Worm (Caenorhabditis elegans) whole organism, L1 larva: Measurements from ENCODE around the gene cpt-4.
A peak's percentile ranks its signal among the peaks of the same experiment; 100 is the strongest.

ENCODE experiments used
- C04F5.9 ChIP-seq: sonication (generic microtip); optimal IDR thresholded peaks from 2 replicates; lab custom pipeline; 2016; ENCODE audit warnings: missing genetic modification characterization, missing compliant biosample characterization
- aha-1 ChIP-seq: fragments of 150-350 bp; optimal IDR thresholded peaks from 2 replicates; lab custom pipeline; 2014; ENCODE audit warnings: missing biosample characterization, missing genetic modification characterization
- aly-2 ChIP-seq: fragments of 150-350 bp; optimal IDR thresholded peaks from 2 replicates; lab custom pipeline; 2014; ENCODE audit warnings: missing biosample characterization, missing genetic modification characterization
- blmp-1 ChIP-seq: fragments of 150-350 bp; optimal IDR thresholded peaks from 2 replicates; lab custom pipeline; 2014; ENCODE audit warnings: missing biosample characterization, missing genetic modification characterization
- ceh-8 ChIP-seq: fragments of 200-800 bp; sonication (Bioruptor generic); optimal IDR thresholded peaks from 2 replicates; lab custom pipeline; 2018; ENCODE audit warnings: mild to moderate bottlenecking, missing genetic modification characterization, moderate library complexity, missing compliant biosample characterization
- ceh-82 ChIP-seq, 3 experiments: fragments of 150-350 bp in 1 of 3; sonication (generic microtip) in 2 of 3; optimal IDR thresholded peaks; 2 replicates each; lab custom pipeline; 2014 to 2017; ENCODE audit warnings: missing biosample characterization in 3 of 3, missing genetic modification characterization in 3 of 3
- ceh-88 ChIP-seq: fragments of 200-800 bp; sonication (Bioruptor generic); IDR thresholded peaks from 2 replicates; pipeline ENCODE4 v1.3.6; 2022; ENCODE audit warnings: missing genetic modification characterization, missing compliant biosample characterization
- ces-1 ChIP-seq: fragments of 150-350 bp; optimal IDR thresholded peaks from 2 replicates; lab custom pipeline; 2014; ENCODE audit warnings: missing biosample characterization, missing genetic modification reagents, missing genetic modification characterization
- dsc-1 ChIP-seq: sonication (generic microtip); optimal IDR thresholded peaks from 2 replicates; lab custom pipeline; 2016; ENCODE audit warnings: mild to moderate bottlenecking, missing genetic modification characterization, missing compliant biosample characterization
- egl-13 ChIP-seq: sonication (generic microtip); optimal IDR thresholded peaks from 2 replicates; lab custom pipeline; 2016; ENCODE audit warnings: missing genotype, missing genetic modification reagents, missing genetic modification characterization, missing compliant biosample characterization
- fkh-4 ChIP-seq: sonication (generic microtip); optimal IDR thresholded peaks from 2 replicates; lab custom pipeline; 2016; ENCODE audit warnings: missing compliant biosample characterization, missing genetic modification characterization, borderline replicate concordance
- fkh-8 ChIP-seq: sonication (generic microtip); optimal IDR thresholded peaks from 2 replicates; lab custom pipeline; 2016; ENCODE audit warnings: mild to moderate bottlenecking, missing genetic modification characterization, missing compliant biosample characterization
- fos-1 ChIP-seq: fragments of 150-350 bp; optimal IDR thresholded peaks from 2 replicates; lab custom pipeline; 2014; ENCODE audit warnings: missing biosample characterization, missing genetic modification characterization
- grh-1 ChIP-seq: fragments of 200-800 bp; sonication (Bioruptor generic); IDR thresholded peaks from 2 replicates; pipeline ENCODE4 v1.3.6; 2022; ENCODE audit warnings: missing genetic modification reagents, missing genetic modification characterization, missing compliant biosample characterization
- hpl-2 ChIP-seq: fragments of 150-350 bp; optimal IDR thresholded peaks from 2 replicates; lab custom pipeline; 2014; ENCODE audit warnings: missing biosample characterization, missing genetic modification reagents, missing genetic modification characterization
- isw-1 ChIP-seq: fragments of 200-800 bp; sonication (Bioruptor generic); IDR thresholded peaks from 2 replicates; pipeline ENCODE4 v1.3.6; 2022; ENCODE audit warnings: missing genetic modification characterization, missing compliant biosample characterization
- lin-15B ChIP-seq: fragments of 150-350 bp; sonication (generic microtip); optimal IDR thresholded peaks from 3 replicates; lab custom pipeline; 2014; ENCODE audit warnings: missing biosample characterization, missing genetic modification characterization
- lin-35 ChIP-seq, 2 experiments: fragments of 150-350 bp; optimal IDR thresholded peaks; 2 replicates each; lab custom pipeline; 2014; ENCODE audit warnings: missing biosample characterization in 2 of 2, missing genetic modification characterization in 2 of 2, missing genetic modification reagents in 2 of 2
- lin-39 ChIP-seq: fragments of 150-350 bp; optimal IDR thresholded peaks from 2 replicates; lab custom pipeline; 2014; ENCODE audit warnings: missing biosample characterization, missing genetic modification reagents, missing genetic modification characterization
- mab-9 ChIP-seq: fragments of 200-800 bp; sonication (Bioruptor generic); IDR thresholded peaks from 2 replicates; pipeline ENCODE4 v1.3.6; 2022; ENCODE audit warnings: missing genetic modification reagents, missing genetic modification characterization, missing compliant biosample characterization
- mdl-1 ChIP-seq, 2 experiments: fragments of 150-350 bp; optimal IDR thresholded peaks; 2 replicates each; lab custom pipeline; 2014 to 2017; ENCODE audit warnings: missing biosample characterization in 2 of 2, missing genetic modification characterization in 2 of 2, inconsistent platforms in 1 of 2
- nhr-11 ChIP-seq: fragments of 150-350 bp; optimal IDR thresholded peaks from 2 replicates; lab custom pipeline; 2014; ENCODE audit warnings: missing biosample characterization, missing genetic modification characterization
- nhr-12 ChIP-seq: sonication (generic microtip); optimal IDR thresholded peaks from 2 replicates; lab custom pipeline; 2017; ENCODE audit warnings: missing biosample characterization, missing genetic modification characterization
- nhr-19 ChIP-seq: fragments of 200-800 bp; sonication (Bioruptor generic); conservative IDR thresholded peaks from 2 replicates; pipeline ENCODE4 v1.3.6; 2022; ENCODE audit warnings: missing genetic modification characterization, missing compliant biosample characterization
- nhr-20 ChIP-seq: sonication (generic microtip); optimal IDR thresholded peaks from 2 replicates; lab custom pipeline; 2016; ENCODE audit warnings: mild to moderate bottlenecking, missing genetic modification characterization, missing compliant biosample characterization
- nhr-237 ChIP-seq: fragments of 150-350 bp; optimal IDR thresholded peaks from 2 replicates; lab custom pipeline; 2014; ENCODE audit warnings: missing biosample characterization, missing genetic modification characterization
- nhr-77 ChIP-seq: fragments of 150-350 bp; optimal IDR thresholded peaks from 2 replicates; lab custom pipeline; 2014; ENCODE audit warnings: missing biosample characterization, missing genetic modification characterization
- nhr-84 ChIP-seq: sonication (generic microtip); optimal IDR thresholded peaks from 2 replicates; lab custom pipeline; 2017; ENCODE audit warnings: missing biosample characterization, missing genetic modification characterization
- nhr-85 ChIP-seq: sonication (generic microtip); peaks from one replicate; lab custom pipeline; 2016; ENCODE audit warnings: missing genetic modification characterization, inconsistent platforms, missing compliant biosample characterization
- nhr-90 ChIP-seq: sonication (generic microtip); optimal IDR thresholded peaks from 2 replicates; lab custom pipeline; 2016; ENCODE audit warnings: mild to moderate bottlenecking, missing genetic modification characterization, missing compliant biosample characterization; ENCODE audit not compliant: poor library complexity
- pag-3 ChIP-seq: sonication (generic microtip); optimal IDR thresholded peaks from 2 replicates; lab custom pipeline; 2017; ENCODE audit warnings: missing genetic modification characterization, mild to moderate bottlenecking, missing compliant biosample characterization, antibody characterized with exemption, borderline replicate concordance; ENCODE audit not compliant: insufficient read depth
- pax-3 ChIP-seq: fragments of 200-800 bp; sonication (Bioruptor generic); optimal IDR thresholded peaks from 2 replicates; lab custom pipeline; 2018; ENCODE audit warnings: mild to moderate bottlenecking, missing genetic modification characterization, moderate library complexity, missing compliant biosample characterization
- pqm-1 ChIP-seq: sonication (generic microtip); optimal IDR thresholded peaks from 3 replicates; lab custom pipeline; 2017; ENCODE audit warnings: missing biosample characterization, missing genetic modification characterization
- rnt-1 ChIP-seq: sonication (generic microtip); optimal IDR thresholded peaks from 2 replicates; lab custom pipeline; 2016; ENCODE audit warnings: mild to moderate bottlenecking, missing genetic modification characterization, moderate library complexity, missing compliant biosample characterization
- snpc-4 ChIP-seq: fragments of 150-350 bp; optimal IDR thresholded peaks from 2 replicates; lab custom pipeline; 2014; ENCODE audit warnings: missing biosample characterization, missing genetic modification characterization
- snu-23 ChIP-seq: sonication (generic microtip); optimal IDR thresholded peaks from 2 replicates; lab custom pipeline; 2016; ENCODE audit warnings: missing genetic modification characterization, missing compliant biosample characterization
- sptf-1 ChIP-seq: fragments of 150-350 bp; optimal IDR thresholded peaks from 2 replicates; lab custom pipeline; 2014; ENCODE audit warnings: missing biosample characterization, missing genetic modification characterization
- tbx-2 ChIP-seq: sonication (generic microtip); optimal IDR thresholded peaks from 2 replicates; lab custom pipeline; 2016; ENCODE audit warnings: missing genetic modification characterization, missing compliant biosample characterization
- unc-130 ChIP-seq: fragments of 150-350 bp; optimal IDR thresholded peaks from 2 replicates; lab custom pipeline; 2017; ENCODE audit warnings: missing biosample characterization, missing genetic modification characterization, inconsistent platforms
- unc-30 ChIP-seq: sonication (generic microtip); optimal IDR thresholded peaks from 2 replicates; lab custom pipeline; 2017; ENCODE audit warnings: missing biosample characterization, missing genetic modification characterization
- unc-86 ChIP-seq: sonication (generic microtip); optimal IDR thresholded peaks from 2 replicates; lab custom pipeline; 2016; ENCODE audit warnings: missing genetic modification characterization, missing compliant biosample characterization
- vab-15 ChIP-seq: sonication (generic microtip); optimal IDR thresholded peaks from 2 replicates; lab custom pipeline; 2017; ENCODE audit warnings: missing genotype, mild to moderate bottlenecking, missing genetic modification characterization, missing compliant biosample characterization
- zag-1 ChIP-seq: fragments of 150-350 bp; optimal IDR thresholded peaks from 2 replicates; lab custom pipeline; 2014; ENCODE audit warnings: missing biosample characterization, missing genetic modification characterization
- ztf-11 ChIP-seq, 2 experiments: sonication (generic microtip); optimal IDR thresholded peaks; 2 replicates each; lab custom pipeline; 2016 to 2017; ENCODE audit warnings: missing genetic modification characterization in 2 of 2, missing biosample characterization in 1 of 2, missing compliant biosample characterization in 1 of 2

The cpt-4 gene

ce11 chrV:5046558-5046957 lies 19.0 kb upstream of the cpt-4 start:
- TF ChIP-seq fos-1 (tag; lab: Kevin White, UChicago) (no peak), mdl-1 (tag; optimal IDR thresholded peaks at IDR 0.05; lab: Kevin White, UChicago) (no peak), nhr-11 (no peak), snu-23 (GFP tag; lab: Kevin White, UChicago) (no peak), nhr-19 (GFP tag; lab: Robert Waterston, UW) (no peak), unc-86 (tag; lab: Kevin White, UChicago) (no peak), ztf-11 (tag; optimal IDR thresholded peaks at IDR 0.05; lab: Kevin White, UChicago) (no peak), nhr-84 (tag; lab: Kevin White, UChicago) (no peak), zag-1 (tag; lab: Kevin White, UChicago) (no peak), C04F5.9 (no peak), ceh-8 (GFP tag; lab: Kevin White, UChicago) (no peak), pag-3 (tag; lab: Kevin White, UChicago) (no peak), unc-30 (tag; lab: Kevin White, UChicago) (no peak), nhr-12 (no peak), nhr-85 (tag; lab: Kevin White, UChicago) (no peak)

- no peak for TF ChIP-seq tbx-2 (tag; lab: Kevin White, UChicago)
- TF ChIP-seq sptf-1 (tag; lab: Kevin White, UChicago) = no peak
- TF ChIP-seq fkh-8 (tag; lab: Kevin White, UChicago) = no peak
- TF ChIP-seq ztf-11 (tag; optimal IDR thresholded peaks at IDR 0.05; lab: Kevin White, UChicago) = no peak
- TF ChIP-seq lin-35 (GFP tag; optimal IDR thresholded peaks at IDR 0.05; lab: Kevin White, UChicago) = no peak
These were observed 18.6 kb upstream of the cpt-4 start, which contains the start of gene exc-14 for ce11 chrV:5046103-5046502. Gene exc-14, minus strand, starts transcription at chrV:5046203.

- TF ChIP-seq ceh-82 (tag; optimal IDR thresholded peaks at IDR 0.05; lab: Kevin White, UChicago) = no peak
- no peak for TF ChIP-seq nhr-20 (tag; lab: Kevin White, UChicago)
- TF ChIP-seq nhr-90 (tag; lab: Kevin White, UChicago) = no peak
- peak; percentile 71 for TF ChIP-seq blmp-1 (tag; lab: Kevin White, UChicago)
- TF ChIP-seq nhr-85 (tag; lab: Kevin White, UChicago) = no peak
- TF ChIP-seq fkh-4 = no peak
- TF ChIP-seq rnt-1 = no peak
These were observed 13.4 kb upstream of the cpt-4 start, which contains the start of gene K11D12.8 for ce11 chrV:5040925-5041324. Gene K11D12.8, minus strand, starts transcription at chrV:5041001.

DNA sequence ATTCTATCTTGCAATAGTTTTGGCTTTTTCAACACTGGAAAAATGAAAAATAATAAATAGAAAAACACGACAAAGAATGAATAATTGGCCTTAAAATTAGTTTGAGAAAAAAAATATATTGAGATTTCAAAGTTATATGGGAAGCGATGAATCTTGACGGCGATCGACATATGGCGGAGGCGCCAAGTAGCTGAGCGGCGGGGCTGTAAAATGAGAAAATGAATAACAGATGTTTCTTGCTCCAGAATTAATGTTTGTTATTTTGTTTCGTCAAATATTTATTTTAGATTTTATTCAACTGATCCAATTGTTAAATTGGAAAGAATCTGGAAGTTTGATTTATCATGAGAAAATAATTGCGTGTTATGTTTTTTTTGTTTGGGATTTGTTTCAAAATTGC lies 12.0 kb upstream of the cpt-4 start, which contains the start of gene K11D12.11:
Gene K11D12.11 (minus strand): TSS at position 42 of the 400 bp plus-strand sequence.
- TF ChIP-seq dsc-1 (tag; lab: Kevin White, UChicago) (peak; percentile 97), fkh-4 (peak; percentile 83), nhr-12 (no peak), pax-3 (tag; lab: Kevin White, UChicago) (no peak)

DNA sequence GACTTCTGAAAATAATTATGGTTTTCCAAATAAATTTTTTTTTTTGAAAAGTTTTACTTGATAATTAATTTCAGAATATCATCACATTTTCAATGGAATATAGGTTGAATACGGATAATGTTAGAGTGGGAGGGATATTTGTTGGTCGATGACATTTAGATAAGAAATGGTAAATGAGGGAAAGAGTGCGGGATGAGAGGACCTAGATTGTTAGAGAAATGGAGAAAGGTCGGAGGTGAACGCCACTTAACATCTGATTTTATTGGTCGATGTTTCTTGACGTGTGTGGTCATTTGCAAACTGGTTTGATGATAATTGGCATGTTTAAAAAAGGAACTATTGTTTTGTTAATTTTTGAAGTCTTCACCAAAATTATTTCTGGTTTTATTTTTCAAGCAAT lies 10.9 kb upstream of the cpt-4 start:
- TF ChIP-seq nhr-19 (GFP tag; lab: Robert Waterston, UW) (no peak), egl-13 (no peak), fkh-4 (no peak), isw-1 (GFP tag; lab: Robert Waterston, UW) (no peak), mab-9 (no peak), nhr-20 (tag; lab: Kevin White, UChicago) (no peak), unc-130 (tag; lab: Kevin White, UChicago) (no peak), aly-2 (tag; lab: Kevin White, UChicago) (no peak), ceh-88 (GFP tag; lab: Robert Waterston, UW) (no peak), ces-1 (GFP tag; lab: Kevin White, UChicago) (no peak), hpl-2 (GFP tag; lab: Kevin White, UChicago) (no peak), snpc-4 (tag; lab: Kevin White, UChicago) (no peak), pax-3 (tag; lab: Kevin White, UChicago) (no peak), nhr-237 (no peak), nhr-77 (tag; lab: Kevin White, UChicago) (no peak), grh-1 (GFP tag; lab: Robert Waterston, UW) (peak; percentile 54), vab-15 (tag; lab: Kevin White, UChicago) (no peak), lin-39 (tag; lab: Kevin White, UChicago) (no peak), ztf-11 (tag; optimal IDR thresholded peaks at IDR 0.05; lab: Kevin White, UChicago) (no peak), nhr-90 (tag; lab: Kevin White, UChicago) (no peak), sptf-1 (tag; lab: Kevin White, UChicago) (no peak), blmp-1 (tag; lab: Kevin White, UChicago) (peak; percentile 83), pqm-1 (tag; lab: Kevin White, UChicago) (no peak), aha-1 (tag; lab: Kevin White, UChicago) (no peak), lin-15B (no peak), lin-35 (GFP tag; optimal IDR thresholded peaks at IDR 0.05; lab: Kevin White, UChicago) (peak in 1 of 2 experiments; percentile 5), rnt-1 (no peak)
